Worm (Caenorhabditis elegans) whole organism, L3 larva: ENCODE data around the gene K03B8.4.
"Not testable (repeated sequence)": the region's sequence is repeated elsewhere in the genome, so short reads cannot be mapped to it uniquely, and the experiment has no call there.

Source experiments
- ZK546.5 ChIP-seq: sonication (generic microtip); optimal IDR thresholded peaks from 2 replicates; lab custom pipeline; 2017; ENCODE audit warnings: missing biosample characterization, missing genetic modification characterization
- ama-1 ChIP-seq: fragments of 150-350 bp; optimal IDR thresholded peaks from 2 replicates; lab custom pipeline; 2018
- ceh-16 ChIP-seq: sonication (generic microtip); optimal IDR thresholded peaks from 2 replicates; lab custom pipeline; 2017; ENCODE audit warnings: missing biosample characterization, missing genetic modification characterization
- ceh-28 ChIP-seq: fragments of 150-350 bp; optimal IDR thresholded peaks from 2 replicates; lab custom pipeline; 2014; ENCODE audit warnings: missing biosample characterization, missing genetic modification reagents, missing genetic modification characterization
- ceh-82 ChIP-seq: fragments of 150-350 bp; optimal IDR thresholded peaks from 2 replicates; lab custom pipeline; 2014; ENCODE audit warnings: missing biosample characterization, missing genetic modification characterization
- ceh-9 ChIP-seq: sonication (generic microtip); optimal IDR thresholded peaks from 2 replicates; lab custom pipeline; 2018; ENCODE audit warnings: missing biosample characterization, missing genetic modification characterization
- daf-12 ChIP-seq: fragments of 150-350 bp; optimal IDR thresholded peaks from 2 replicates; lab custom pipeline; 2014; ENCODE audit warnings: missing biosample characterization, missing genetic modification reagents, missing genetic modification characterization
- egl-27 ChIP-seq: sonication (generic microtip); optimal IDR thresholded peaks from 4 replicates; lab custom pipeline; 2017; ENCODE audit warnings: missing biosample characterization, missing genetic modification reagents, missing genetic modification characterization
- egl-5 ChIP-seq: fragments of 150-350 bp; optimal IDR thresholded peaks from 2 replicates; lab custom pipeline; 2017; ENCODE audit warnings: missing biosample characterization, missing genetic modification reagents, missing genetic modification characterization, inconsistent platforms
- fkh-2 ChIP-seq: fragments of 150-350 bp; optimal IDR thresholded peaks from 2 replicates; lab custom pipeline; 2014; ENCODE audit warnings: missing biosample characterization, missing genetic modification reagents, missing genetic modification characterization
- fos-1 ChIP-seq: fragments of 150-350 bp; optimal IDR thresholded peaks from 2 replicates; lab custom pipeline; 2014; ENCODE audit warnings: missing biosample characterization, missing genetic modification characterization
- jun-1 ChIP-seq: fragments of 150-350 bp; optimal IDR thresholded peaks from 2 replicates; lab custom pipeline; 2014; ENCODE audit warnings: missing biosample characterization, missing genetic modification reagents, missing genetic modification characterization
- lin-15B ChIP-seq: fragments of 150-350 bp; optimal IDR thresholded peaks from 2 replicates; lab custom pipeline; 2014; ENCODE audit warnings: missing biosample characterization, missing genetic modification characterization
- mml-1 ChIP-seq: fragments of 150-350 bp; sonication (generic microtip); optimal IDR thresholded peaks from 3 replicates; lab custom pipeline; 2014; ENCODE audit warnings: missing biosample characterization, missing genetic modification characterization
- nfya-1 ChIP-seq: sonication (generic microtip); optimal IDR thresholded peaks from 2 replicates; lab custom pipeline; 2017; ENCODE audit warnings: missing genetic modification characterization, mild to moderate bottlenecking, missing compliant biosample characterization, antibody characterized with exemption, moderate library complexity; ENCODE audit not compliant: insufficient read depth
- nhr-11 ChIP-seq: fragments of 150-350 bp; optimal IDR thresholded peaks from 2 replicates; lab custom pipeline; 2014; ENCODE audit warnings: missing biosample characterization, missing genetic modification characterization
- nhr-12 ChIP-seq: fragments of 150-350 bp; optimal IDR thresholded peaks from 2 replicates; lab custom pipeline; 2014; ENCODE audit warnings: missing biosample characterization, missing genetic modification characterization
- nhr-237 ChIP-seq: fragments of 150-350 bp; optimal IDR thresholded peaks from 2 replicates; lab custom pipeline; 2014; ENCODE audit warnings: missing biosample characterization, missing genetic modification characterization
- nhr-25 ChIP-seq: sonication (generic microtip); optimal IDR thresholded peaks from 2 replicates; lab custom pipeline; 2017; ENCODE audit warnings: missing biosample characterization, missing genetic modification characterization
- nhr-43 ChIP-seq: sonication (generic microtip); optimal IDR thresholded peaks from 2 replicates; lab custom pipeline; 2016; ENCODE audit warnings: mild to moderate bottlenecking, missing genetic modification characterization, missing compliant biosample characterization; ENCODE audit not compliant: poor library complexity, severe bottlenecking
- nhr-67 ChIP-seq: fragments of 150-350 bp; optimal IDR thresholded peaks from 2 replicates; lab custom pipeline; 2014; ENCODE audit warnings: missing biosample characterization, missing genetic modification characterization
- nhr-76 ChIP-seq: fragments of 150-350 bp; sonication (generic microtip); optimal IDR thresholded peaks from 5 replicates; lab custom pipeline; 2014; ENCODE audit warnings: missing biosample characterization, missing genetic modification characterization
- pha-4 ChIP-seq: fragments of 150-350 bp; optimal IDR thresholded peaks from 2 replicates; lab custom pipeline; 2014; ENCODE audit warnings: missing biosample characterization, missing genetic modification reagents, missing genetic modification characterization
- sea-2 ChIP-seq: fragments of 150-350 bp; sonication (generic microtip); optimal IDR thresholded peaks from 4 replicates; lab custom pipeline; 2014; ENCODE audit warnings: missing biosample characterization, missing genetic modification reagents, missing genetic modification characterization
- snpc-4 ChIP-seq: fragments of 150-350 bp; optimal IDR thresholded peaks from 2 replicates; lab custom pipeline; 2014; ENCODE audit warnings: missing biosample characterization, missing genetic modification characterization
- tbx-2 ChIP-seq: sonication (generic microtip); optimal IDR thresholded peaks from 2 replicates; lab custom pipeline; 2016; ENCODE audit warnings: mild to moderate bottlenecking, missing genetic modification characterization, missing compliant biosample characterization
- unc-39 ChIP-seq: sonication (generic microtip); optimal IDR thresholded peaks from 4 replicates; lab custom pipeline; 2017; ENCODE audit warnings: missing biosample characterization, missing genetic modification characterization
- unc-62 ChIP-seq: fragments of 150-350 bp; sonication (generic microtip); optimal IDR thresholded peaks from 4 replicates; lab custom pipeline; 2014; ENCODE audit warnings: missing biosample characterization, missing genetic modification reagents, missing genetic modification characterization
- ztf-11 ChIP-seq: fragments of 150-350 bp; optimal IDR thresholded peaks from 2 replicates; lab custom pipeline; 2014; ENCODE audit warnings: missing biosample characterization, missing genetic modification characterization
- ztf-4 ChIP-seq: fragments of 150-350 bp; optimal IDR thresholded peaks from 2 replicates; lab custom pipeline; 2014; ENCODE audit warnings: missing biosample characterization, missing genetic modification characterization

The K03B8.4 gene

DNA sequence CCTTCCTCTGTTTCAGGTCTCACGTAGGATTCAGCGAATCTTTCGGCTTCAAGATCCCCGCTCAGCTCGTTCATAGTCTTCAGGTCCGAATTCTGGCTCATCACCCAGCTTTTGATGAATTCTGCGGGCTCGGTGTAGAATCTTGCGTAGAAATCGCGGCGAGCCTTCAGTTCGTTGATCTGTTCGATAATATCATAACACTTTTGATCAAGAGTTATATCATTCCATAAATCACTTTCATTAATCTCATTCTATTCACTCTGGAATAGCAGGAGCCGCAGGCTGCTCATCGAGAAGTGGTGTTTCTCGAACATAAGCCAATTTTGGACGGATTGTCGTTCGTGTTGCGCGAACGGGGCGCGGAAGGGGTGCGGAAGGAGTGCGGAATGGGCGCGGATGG is at the start of gene K03B8.4:
Gene K03B8.4 (minus strand): TSS at position 101 of the 400 bp plus-strand sequence.
- not testable (repeated sequence) for TF ChIP-seq tbx-2; fos-1 (tag; lab: Kevin White, UChicago); ceh-28

DNA sequence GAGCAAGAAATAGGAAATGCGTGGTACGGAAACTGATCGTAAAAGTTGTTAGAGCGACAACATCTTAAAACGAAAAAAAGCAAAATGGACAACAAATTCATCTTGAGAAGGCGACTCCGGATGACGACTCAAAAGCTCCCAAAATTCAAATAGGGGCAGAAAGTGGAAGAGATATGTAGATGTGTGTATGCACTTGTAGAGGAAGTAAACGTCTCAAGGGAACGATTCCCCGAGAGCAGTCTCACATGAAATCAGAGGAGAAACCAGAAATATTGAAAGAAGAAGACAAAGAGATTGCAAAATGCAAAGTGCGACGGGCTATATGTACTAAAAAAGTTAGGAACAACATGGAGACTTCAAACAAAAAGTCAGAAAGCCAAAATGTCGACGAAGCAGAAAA is 48.6 kb upstream of the K03B8.4 start, which contains the start of gene F57B7.2:
Gene F57B7.2 (minus strand): TSS at position 101 of the 400 bp plus-strand sequence.
- TF ChIP-seq jun-1 = no peak
- TF ChIP-seq unc-62 (GFP tag; lab: Kevin White, UChicago) = peak; percentile 6
- no peak for TF ChIP-seq egl-27
- TF ChIP-seq nfya-1 (tag; lab: Kevin White, UChicago) = peak; percentile 16
- no peak for TF ChIP-seq nhr-43 (tag; lab: Kevin White, UChicago)
- TF ChIP-seq ZK546.5 (tag; lab: Kevin White, UChicago) = no peak
- TF ChIP-seq lin-15B (tag; lab: Kevin White, UChicago) = no peak

DNA sequence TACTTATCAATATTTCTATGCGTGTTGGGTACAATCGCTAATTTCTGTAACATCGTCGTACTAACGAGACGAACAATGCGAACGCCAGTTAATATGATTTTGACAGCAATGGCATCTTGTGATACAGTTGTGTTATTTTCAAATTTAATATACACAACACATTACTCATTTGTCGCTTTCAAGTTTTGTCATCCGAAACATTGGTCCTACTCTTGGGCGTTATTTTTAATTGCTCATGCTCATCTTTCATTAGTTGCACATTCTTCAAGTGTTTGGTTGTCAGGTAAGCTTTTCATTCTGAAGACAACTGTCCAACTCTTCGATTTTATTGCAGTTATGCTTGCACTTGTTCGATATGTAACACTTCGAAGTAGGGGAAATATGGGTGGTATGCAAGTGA is 44.3 kb upstream of the K03B8.4 start:
- TF ChIP-seq nfya-1 (tag; lab: Kevin White, UChicago) = no peak

DNA sequence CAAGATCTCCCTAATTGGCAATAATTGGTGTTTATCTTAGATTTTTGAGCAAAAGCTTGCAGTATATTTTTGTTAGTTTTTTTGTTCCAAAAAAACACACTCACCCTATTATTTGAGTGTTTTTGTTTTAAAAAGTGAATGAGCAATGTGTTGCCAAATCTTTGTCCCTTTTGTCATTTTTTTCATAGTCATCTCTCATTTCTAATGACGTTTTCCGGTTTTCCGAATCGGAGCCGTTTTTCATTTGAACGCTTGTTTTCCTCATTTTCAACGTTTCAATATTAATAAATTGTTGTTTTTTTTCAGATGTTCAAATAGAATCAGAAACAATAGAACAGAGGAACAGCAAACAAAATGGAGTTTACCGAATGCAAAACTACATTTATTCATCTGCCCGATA is 43.5 kb upstream of the K03B8.4 start, which contains the start of gene dmsr-1:
Gene dmsr-1 (plus strand): TSS at position 301 of the 400 bp plus-strand sequence.
- TF ChIP-seq nhr-76 (no peak), nhr-67 (tag; lab: Kevin White, UChicago) (no peak), nhr-237 (tag; lab: Kevin White, UChicago) (no peak), snpc-4 (tag; lab: Kevin White, UChicago) (no peak), sea-2 (no peak), nfya-1 (tag; lab: Kevin White, UChicago) (no peak), ceh-9 (tag; lab: Kevin White, UChicago) (no peak), nhr-43 (tag; lab: Kevin White, UChicago) (no peak), daf-12 (tag; lab: Kevin White, UChicago) (no peak), nhr-12 (tag; lab: Kevin White, UChicago) (no peak), ama-1 (no peak), ceh-16 (tag; lab: Kevin White, UChicago) (no peak), ztf-4 (no peak), pha-4 (tag; lab: Kevin White, UChicago) (no peak), jun-1 (no peak), egl-5 (no peak)
- TF ChIP-seq, all 47 proteins: peak for 0

DNA sequence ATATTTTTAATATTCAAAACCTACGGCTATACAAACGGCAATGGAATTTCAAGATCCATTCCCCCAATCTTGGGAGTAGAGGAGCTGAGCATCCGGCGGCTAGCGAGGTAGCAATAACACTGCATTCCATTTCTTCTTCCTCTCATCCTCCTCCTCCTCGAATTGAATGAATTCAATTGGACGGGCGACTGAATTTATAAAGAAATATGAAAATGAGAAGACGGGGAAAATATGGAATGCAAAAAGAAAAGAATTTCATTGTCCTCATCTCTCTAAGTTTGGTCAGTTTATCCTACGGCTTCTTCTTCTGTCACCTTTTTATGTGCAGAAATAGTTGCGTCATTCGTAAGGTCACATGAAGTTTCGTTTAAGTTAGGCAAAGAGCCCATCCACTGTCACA is 41.5 kb upstream of the K03B8.4 start:
- TF ChIP-seq unc-39 (tag; lab: Kevin White, UChicago) = no peak
- no peak for TF ChIP-seq tbx-2
- no peak for TF ChIP-seq nhr-11 (tag; lab: Kevin White, UChicago)
- TF ChIP-seq nhr-67 (tag; lab: Kevin White, UChicago) = no peak
- TF ChIP-seq unc-62 (GFP tag; lab: Kevin White, UChicago) = no peak
- TF ChIP-seq ama-1 = no peak
- TF ChIP-seq pha-4 (tag; lab: Kevin White, UChicago) = no peak
- TF ChIP-seq ceh-82 (tag; lab: Kevin White, UChicago) = no peak
- no peak for TF ChIP-seq nhr-25 (tag; lab: Kevin White, UChicago)
- no peak for TF ChIP-seq ztf-11 (tag; lab: Kevin White, UChicago)
- TF ChIP-seq nhr-43 (tag; lab: Kevin White, UChicago) = no peak
- no peak for TF ChIP-seq egl-27
- no peak for TF ChIP-seq nhr-76
- no peak for TF ChIP-seq fkh-2 (tag; lab: Kevin White, UChicago)
- no peak for TF ChIP-seq ceh-9 (tag; lab: Kevin White, UChicago)
- no peak for TF ChIP-seq lin-15B (tag; lab: Kevin White, UChicago)

DNA sequence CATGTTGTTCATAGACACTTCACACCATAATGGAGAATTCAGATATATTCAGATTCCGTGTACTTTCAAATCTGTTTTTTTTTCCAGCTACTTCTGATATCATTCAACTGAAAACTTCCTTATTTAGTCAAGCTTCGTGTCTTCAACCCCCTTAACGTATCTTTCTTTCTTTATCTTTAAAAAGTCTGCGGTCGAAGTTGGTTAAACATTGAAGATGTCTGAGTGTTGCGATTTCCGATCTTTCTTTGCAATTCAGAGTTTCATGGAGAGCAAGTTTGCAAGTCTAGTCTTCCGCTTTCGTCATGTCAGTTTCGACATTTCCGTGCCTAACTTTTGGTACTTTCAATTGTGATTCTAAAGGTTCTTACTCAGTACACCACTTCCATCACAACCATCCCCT is 40.3 kb upstream of the K03B8.4 start:
- TF ChIP-seq mml-1 (tag; lab: Kevin White, UChicago) = no peak
- no peak for TF ChIP-seq pha-4 (tag; lab: Kevin White, UChicago)
- TF ChIP-seq nhr-76 = no peak
- TF ChIP-seq egl-5 = no peak
- TF ChIP-seq unc-39 (tag; lab: Kevin White, UChicago) = no peak
- TF ChIP-seq, all 47 proteins: peak for 0
